Fruit fly (Drosophila melanogaster) S2 (cell line): ENCODE results near the gene CG46448.

Experiments used
- CG8478 ChIP-seq: fragments of >200 bp; optimal IDR thresholded peaks from 2 replicates; lab custom pipeline; 2018
- CTCF ChIP-seq, 2 experiments: fragments of >200 bp; optimal IDR thresholded peaks; 2 replicates each; lab custom pipeline; 2018

DNA sequence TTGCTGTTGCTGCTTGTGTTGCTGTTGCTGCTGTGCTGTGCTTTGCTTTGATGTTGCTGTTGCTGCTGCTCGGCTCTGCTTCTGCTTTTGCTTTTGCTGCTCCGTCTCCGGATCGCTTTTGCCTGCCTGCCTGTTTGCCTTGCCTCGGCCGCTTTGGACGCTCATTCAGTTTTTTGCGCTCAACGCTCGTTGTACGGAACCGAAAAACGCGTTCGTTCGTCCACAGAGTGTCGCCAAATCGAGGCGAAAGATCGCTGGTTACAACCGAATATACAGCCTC, 36.7 kb downstream of the CG46448 start, which contains the start of gene dpp:
- no peak for TF ChIP-seq CTCF (optimal IDR thresholded peaks at IDR 0.05; lab: Kevin White, UChicago)
- TF ChIP-seq CG8478 (lab: Kevin White, UChicago), result no peak
